Worm (Caenorhabditis elegans) whole organism, mixed stage, embryonic: ENCODE data around the gene nlp-66.

ENCODE experiments used
- M03D4.4 ChIP-seq: sonication (generic microtip); optimal IDR thresholded peaks from 2 replicates; lab custom pipeline; 2017; ENCODE audit warnings: mild to moderate bottlenecking, missing genetic modification characterization, missing compliant biosample characterization
- bed-3 ChIP-seq: fragments of 200-800 bp; sonication (Bioruptor generic); optimal IDR thresholded peaks from 3 replicates; lab custom pipeline; 2018; ENCODE audit warnings: mild to moderate bottlenecking, missing genetic modification characterization, moderate library complexity, missing compliant biosample characterization
- blmp-1 ChIP-seq: fragments of 150-350 bp; optimal IDR thresholded peaks from 2 replicates; lab custom pipeline; 2014; ENCODE audit warnings: missing biosample characterization, missing genetic modification characterization
- ceh-39 ChIP-seq: fragments of 150-350 bp; optimal IDR thresholded peaks from 2 replicates; lab custom pipeline; 2014; ENCODE audit warnings: missing biosample characterization, missing genetic modification characterization
- ceh-43 ChIP-seq: fragments of 200-800 bp; sonication (Bioruptor generic); optimal IDR thresholded peaks from 2 replicates; lab custom pipeline; 2018; ENCODE audit warnings: mild to moderate bottlenecking, missing genetic modification characterization, moderate library complexity, missing compliant biosample characterization
- ceh-83 ChIP-seq: fragments of 200-800 bp; sonication (Bioruptor generic); optimal IDR thresholded peaks from 2 replicates; lab custom pipeline; 2018; ENCODE audit warnings: mild to moderate bottlenecking, missing genetic modification characterization, missing compliant biosample characterization
- ces-1 ChIP-seq: fragments of 150-350 bp; optimal IDR thresholded peaks from 2 replicates; lab custom pipeline; 2014; ENCODE audit warnings: missing biosample characterization, missing genetic modification reagents, missing genetic modification characterization
- cnd-1 ChIP-seq: fragments of 200-800 bp; sonication (Bioruptor generic); optimal IDR thresholded peaks from 2 replicates; lab custom pipeline; 2018; ENCODE audit warnings: mild to moderate bottlenecking, missing genetic modification characterization, missing compliant biosample characterization
- drap-1 ChIP-seq: fragments of 200-800 bp; sonication (Bioruptor generic); optimal IDR thresholded peaks from 3 replicates; lab custom pipeline; 2018; ENCODE audit warnings: mild to moderate bottlenecking, missing genetic modification characterization, missing compliant biosample characterization
- elt-1 ChIP-seq: sonication (generic microtip); optimal IDR thresholded peaks from 2 replicates; lab custom pipeline; 2017; ENCODE audit warnings: missing genetic modification characterization, mild to moderate bottlenecking, missing compliant biosample characterization, antibody characterized with exemption, moderate library complexity, borderline replicate concordance; ENCODE audit not compliant: insufficient read depth
- elt-3 ChIP-seq: fragments of 150-350 bp; optimal IDR thresholded peaks from 2 replicates; lab custom pipeline; 2014; ENCODE audit warnings: missing biosample characterization, missing genetic modification characterization
- flh-1 ChIP-seq: fragments of 200-800 bp; sonication (Bioruptor generic); optimal IDR thresholded peaks from 2 replicates; lab custom pipeline; 2018; ENCODE audit warnings: mild to moderate bottlenecking, missing genetic modification characterization, moderate library complexity, missing compliant biosample characterization
- ham-2 ChIP-seq: fragments of 200-800 bp; sonication (Bioruptor generic); optimal IDR thresholded peaks from 2 replicates; lab custom pipeline; 2018; ENCODE audit warnings: mild to moderate bottlenecking, missing genetic modification characterization, missing compliant biosample characterization
- lin-13 ChIP-seq: fragments of 150-350 bp; optimal IDR thresholded peaks from 2 replicates; lab custom pipeline; 2014; ENCODE audit warnings: missing biosample characterization, missing genetic modification characterization
- lin-32 ChIP-seq: fragments of 200-800 bp; sonication (Bioruptor generic); optimal IDR thresholded peaks from 2 replicates; lab custom pipeline; 2018; ENCODE audit warnings: mild to moderate bottlenecking, missing genetic modification characterization, missing compliant biosample characterization
- lsy-2 ChIP-seq: fragments of 150-350 bp; optimal IDR thresholded peaks from 2 replicates; lab custom pipeline; 2014; ENCODE audit warnings: missing biosample characterization, missing genetic modification characterization
- mab-5 ChIP-seq: fragments of 150-350 bp; optimal IDR thresholded peaks from 2 replicates; lab custom pipeline; 2014; ENCODE audit warnings: missing biosample characterization, missing genetic modification characterization
- mep-1 ChIP-seq: fragments of 150-350 bp; optimal IDR thresholded peaks from 2 replicates; lab custom pipeline; 2017; ENCODE audit warnings: missing biosample characterization, missing genetic modification reagents, missing genetic modification characterization, inconsistent platforms
- mls-2 ChIP-seq: sonication (generic microtip); optimal IDR thresholded peaks from 2 replicates; lab custom pipeline; 2016; ENCODE audit warnings: mild to moderate bottlenecking, missing genetic modification characterization, moderate library complexity, missing compliant biosample characterization
- nhr-12 ChIP-seq: fragments of 150-350 bp; optimal IDR thresholded peaks from 2 replicates; lab custom pipeline; 2014; ENCODE audit warnings: missing biosample characterization, missing genetic modification characterization
- nhr-237 ChIP-seq: fragments of 150-350 bp; optimal IDR thresholded peaks from 2 replicates; lab custom pipeline; 2014; ENCODE audit warnings: missing biosample characterization, missing genetic modification characterization
- nhr-28 ChIP-seq: fragments of 150-350 bp; optimal IDR thresholded peaks from 2 replicates; lab custom pipeline; 2014; ENCODE audit warnings: missing biosample characterization, missing genetic modification characterization
- nhr-76 ChIP-seq: sonication (generic microtip); optimal IDR thresholded peaks from 2 replicates; lab custom pipeline; 2017; ENCODE audit warnings: missing biosample characterization, missing genetic modification characterization
- pha-4 ChIP-seq: fragments of 150-350 bp; optimal IDR thresholded peaks from 2 replicates; lab custom pipeline; 2018; ENCODE audit warnings: missing biosample characterization, missing genetic modification reagents, missing genetic modification characterization
- sem-2 ChIP-seq: fragments of 200-800 bp; sonication (Bioruptor generic); optimal IDR thresholded peaks from 2 replicates; lab custom pipeline; 2018; ENCODE audit warnings: mild to moderate bottlenecking, missing genetic modification characterization, missing compliant biosample characterization
- snpc-4 ChIP-seq: fragments of 150-350 bp; optimal IDR thresholded peaks from 2 replicates; lab custom pipeline; 2014; ENCODE audit warnings: missing biosample characterization, missing genetic modification characterization
- sptf-1 ChIP-seq: sonication (generic microtip); optimal IDR thresholded peaks from 2 replicates; lab custom pipeline; 2017; ENCODE audit warnings: mild to moderate bottlenecking, missing genetic modification characterization, moderate library complexity, missing compliant biosample characterization
- tbx-8 ChIP-seq: fragments of 200-800 bp; sonication (Bioruptor generic); optimal IDR thresholded peaks from 2 replicates; lab custom pipeline; 2018; ENCODE audit warnings: mild to moderate bottlenecking, missing genetic modification characterization, moderate library complexity, missing compliant biosample characterization
- unc-120 ChIP-seq: sonication (generic microtip); optimal IDR thresholded peaks from 2 replicates; lab custom pipeline; 2017; ENCODE audit warnings: missing genetic modification characterization, missing compliant biosample characterization; ENCODE audit not compliant: poor library complexity, severe bottlenecking
- unc-39 ChIP-seq: fragments of 150-350 bp; optimal IDR thresholded peaks from 2 replicates; lab custom pipeline; 2014; ENCODE audit warnings: missing biosample characterization, missing genetic modification characterization
- zip-8 ChIP-seq: fragments of 150-350 bp; optimal IDR thresholded peaks from 2 replicates; lab custom pipeline; 2014; ENCODE audit warnings: missing biosample characterization, missing genetic modification characterization
- ztf-11 ChIP-seq: fragments of 150-350 bp; optimal IDR thresholded peaks from 2 replicates; lab custom pipeline; 2014; ENCODE audit warnings: missing biosample characterization, missing genetic modification characterization

nlp-66 gene

ce11 chrX:11080170-11080728 lies 36.4 kb downstream of the nlp-66 start, which contains the start of gene sulp-7:
Gene sulp-7 (plus strand): TSS chrX:11080678.
- no peak for TF ChIP-seq pha-4 (tag; lab: Kevin White, UChicago)
- no peak for TF ChIP-seq ztf-11 (tag; lab: Kevin White, UChicago)
- TF ChIP-seq cnd-1 (tag; lab: Kevin White, UChicago): no peak
- no peak for TF ChIP-seq sem-2 (GFP tag; lab: Kevin White, UChicago)
- no peak for TF ChIP-seq ceh-83 (GFP tag; lab: Kevin White, UChicago)
- TF ChIP-seq flh-1 (GFP tag; lab: Kevin White, UChicago): no peak
- TF ChIP-seq sptf-1: no peak
- no peak for TF ChIP-seq mls-2 (tag; lab: Kevin White, UChicago)
- TF ChIP-seq unc-39: no peak
- no peak for TF ChIP-seq ceh-43 (GFP tag; lab: Kevin White, UChicago)
- no peak for TF ChIP-seq lin-32 (GFP tag; lab: Kevin White, UChicago)
- no peak for TF ChIP-seq tbx-8
- no peak for TF ChIP-seq unc-120

ce11 chrX:11079667-11080066 lies 37.0 kb downstream of the nlp-66 start, which contains the start of gene W04G3.13:
Gene W04G3.13 (minus strand): TSS chrX:11079767.
- no peak for TF ChIP-seq drap-1
- no peak for TF ChIP-seq nhr-12 (tag; lab: Kevin White, UChicago)
- TF ChIP-seq unc-39: no peak
- TF ChIP-seq elt-1 (tag; lab: Kevin White, UChicago): no peak
- TF ChIP-seq sem-2 (GFP tag; lab: Kevin White, UChicago): no peak
- no peak for TF ChIP-seq blmp-1
- no peak for TF ChIP-seq ceh-83 (GFP tag; lab: Kevin White, UChicago)
- no peak for TF ChIP-seq mab-5
- TF ChIP-seq ces-1 (GFP tag; lab: Kevin White, UChicago): no peak
- TF ChIP-seq ceh-39: no peak
- TF ChIP-seq snpc-4: no peak
- no peak for TF ChIP-seq bed-3 (GFP tag; lab: Kevin White, UChicago)
- no peak for TF ChIP-seq flh-1 (GFP tag; lab: Kevin White, UChicago)
- TF ChIP-seq ham-2 (GFP tag; lab: Kevin White, UChicago): no peak
- TF ChIP-seq nhr-237 (tag; lab: Kevin White, UChicago): no peak
- TF ChIP-seq zip-8: no peak
- no peak for TF ChIP-seq tbx-8
- no peak for TF ChIP-seq nhr-76

ce11 chrX:11078150-11078549 lies 38.5 kb downstream of the nlp-66 start, which contains the start of gene W04G3.10:
Gene W04G3.10 (minus strand): TSS chrX:11078250.
- TF ChIP-seq lin-32 (GFP tag; lab: Kevin White, UChicago): no peak
- no peak for TF ChIP-seq M03D4.4 (tag; lab: Kevin White, UChicago)
- no peak for TF ChIP-seq mep-1 (tag; lab: Kevin White, UChicago)
- TF ChIP-seq blmp-1: no peak
- no peak for TF ChIP-seq mls-2 (tag; lab: Kevin White, UChicago)
- TF ChIP-seq nhr-12 (tag; lab: Kevin White, UChicago): no peak
- no peak for TF ChIP-seq sptf-1
- no peak for TF ChIP-seq snpc-4
- no peak for TF ChIP-seq ces-1 (GFP tag; lab: Kevin White, UChicago)
- no peak for TF ChIP-seq pha-4 (tag; lab: Kevin White, UChicago)
- no peak for TF ChIP-seq mab-5
- no peak for TF ChIP-seq lin-13 (tag; lab: Kevin White, UChicago)
- TF ChIP-seq ztf-11 (tag; lab: Kevin White, UChicago): no peak
- TF ChIP-seq elt-1 (tag; lab: Kevin White, UChicago): no peak
- TF ChIP-seq nhr-76: no peak
- TF ChIP-seq sem-2 (GFP tag; lab: Kevin White, UChicago): no peak
- no peak for TF ChIP-seq unc-120
- no peak for TF ChIP-seq ceh-83 (GFP tag; lab: Kevin White, UChicago)
- TF ChIP-seq nhr-28 (tag; lab: Kevin White, UChicago): no peak
- TF ChIP-seq ham-2 (GFP tag; lab: Kevin White, UChicago): no peak

ce11 chrX:11076491-11076890 lies 40.1 kb downstream of the nlp-66 start, which contains the start of gene W04G3.12:
Gene W04G3.12 (minus strand): TSS chrX:11076801.
- TF ChIP-seq ceh-83 (GFP tag; lab: Kevin White, UChicago) (no peak), sem-2 (GFP tag; lab: Kevin White, UChicago) (no peak), mab-5 (no peak), unc-120 (no peak), elt-3 (tag; lab: Kevin White, UChicago) (no peak), elt-1 (tag; lab: Kevin White, UChicago) (no peak), lsy-2 (tag; lab: Kevin White, UChicago) (no peak)
